Fruit fly (Drosophila melanogaster): ENCODE data around the gene CG6324.

CG6324 gene

DNA sequence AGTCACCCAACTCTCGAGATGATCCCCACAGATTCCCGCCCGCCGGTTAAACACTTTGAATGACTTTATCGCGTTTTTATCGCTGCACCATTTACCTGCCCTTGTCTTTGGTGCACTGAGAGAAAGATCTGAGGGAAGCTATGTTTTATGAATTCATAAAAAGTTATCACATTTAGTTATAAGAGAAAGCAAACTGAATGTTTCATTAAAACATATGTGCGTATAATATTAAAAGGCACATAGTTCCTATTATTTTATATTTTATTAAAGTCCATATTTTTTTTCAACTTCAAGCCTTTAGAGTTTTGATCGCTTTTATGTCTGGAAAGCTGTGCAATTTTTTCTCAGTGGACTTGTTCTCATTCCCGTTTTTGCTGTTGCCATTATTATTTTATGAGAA, 54.5 kb downstream of the CG6324 start (continued):
- TF ChIP-seq Sox102F (GFP tag; optimal IDR thresholded peaks at IDR 0.05), result no peak
- TF ChIP-seq Met (GFP tag; optimal IDR thresholded peaks at IDR 0.05), result peak; percentile 59
- TF ChIP-seq Lpt (GFP tag; optimal IDR thresholded peaks at IDR 0.05), result no peak
- TF ChIP-seq CG8319 (GFP tag; optimal IDR thresholded peaks at IDR 0.05), result peak; percentile 19
- TF ChIP-seq Gug (GFP tag; IDR thresholded peaks at IDR 0.05), result no peak
- TF ChIP-seq CG15336 (GFP tag; IDR thresholded peaks at IDR 0.05), result no peak
- TF ChIP-seq CG6854 (GFP tag; optimal IDR thresholded peaks at IDR 0.05), result no peak
- TF ChIP-seq pdm3 (GFP tag; optimal IDR thresholded peaks at IDR 0.05), result peak; percentile 52
- no peak for TF ChIP-seq CG4318 (GFP tag; optimal IDR thresholded peaks at IDR 0.05)
- peak; percentile 40 for TF ChIP-seq CG31627 (GFP tag; optimal IDR thresholded peaks at IDR 0.05)
- no peak for TF ChIP-seq CG11294 (GFP tag; IDR thresholded peaks at IDR 0.05)
- TF ChIP-seq fd59A (GFP tag; optimal IDR thresholded peaks at IDR 0.05), result no peak
- TF ChIP-seq eg (GFP tag; IDR thresholded peaks at IDR 0.05), result no peak
- TF ChIP-seq Ets21C (GFP tag; optimal IDR thresholded peaks at IDR 0.05), result peak; percentile 19
- TF ChIP-seq lz (GFP tag; optimal IDR thresholded peaks at IDR 0.05), result peak; percentile 50
- TF ChIP-seq CG1621 (tag; optimal IDR thresholded peaks at IDR 0.05), result no peak
- TF ChIP-seq CG10631 (GFP tag; optimal IDR thresholded peaks at IDR 0.05), result peak; percentile 34
- peak; percentile 39 for TF ChIP-seq achi (GFP tag; optimal IDR thresholded peaks at IDR 0.05)
- TF ChIP-seq CG7368 (GFP tag; optimal IDR thresholded peaks at IDR 0.05), result peak; percentile 23
- peak; percentile 49 for TF ChIP-seq topi (GFP tag; optimal IDR thresholded peaks at IDR 0.05)
- peak; percentile 20 for TF ChIP-seq CG32006 (GFP tag; optimal IDR thresholded peaks at IDR 0.05)
- TF ChIP-seq Hr4 (GFP tag; optimal IDR thresholded peaks at IDR 0.05), result no peak
- TF ChIP-seq CG16779 (tag; optimal IDR thresholded peaks at IDR 0.05), result no peak
- TF ChIP-seq CG3919 (GFP tag; optimal IDR thresholded peaks at IDR 0.05), result peak; percentile 46
- TF ChIP-seq fkh (GFP tag; optimal IDR thresholded peaks at IDR 0.05), result no peak
- TF ChIP-seq CG8632 (GFP tag; optimal IDR thresholded peaks at IDR 0.05), result peak; percentile 48
- no peak for TF ChIP-seq Hr38 (GFP tag; optimal IDR thresholded peaks at IDR 0.05)
- TF ChIP-seq CG6276 (GFP tag; optimal IDR thresholded peaks at IDR 0.05), result no peak

Data from whole organism, prepupa.